Fruit fly (Drosophila melanogaster): ENCODE results near the gene CG42302.

- TF ChIP-seq Hr96 (GFP tag; optimal IDR thresholded peaks at IDR 0.05) (no peak), cnc (optimal IDR thresholded peaks at IDR 0.05) (no peak), toe (GFP tag; optimal IDR thresholded peaks at IDR 0.05) (no peak), CG5204 (GFP tag; optimal IDR thresholded peaks at IDR 0.05) (no peak)
These were observed 22.7 kb upstream of the CG42302 start, which contains the start of gene CG12609 for dm6 chrX:18748206-18748605.

Measured in whole organism, adult.